Fruit fly (Drosophila melanogaster) whole organism, embryonic: ENCODE data around the gene Nepl14.
A peak's percentile ranks its signal among the peaks of the same experiment; 100 is the strongest.

Source experiments
- ATbp ChIP-seq: fragments of 200-800 bp; sonication (Bioruptor generic); optimal IDR thresholded peaks from 2 replicates; lab custom pipeline; 2017; ENCODE audit warnings: missing biosample characterization, mild to moderate bottlenecking, missing genetic modification characterization, missing genetic modification reagents
- Aef1 ChIP-seq: fragments of 200-800 bp; sonication (Bioruptor generic); IDR thresholded peaks from 3 replicates; pipeline ENCODE4 v1.3.6; 2022; ENCODE audit warnings: missing biosample characterization, missing genetic modification characterization
- B-H2 ChIP-seq: fragments of 200-800 bp; sonication (Bioruptor generic); optimal IDR thresholded peaks from 2 replicates; lab custom pipeline; 2018; ENCODE audit warnings: missing biosample characterization, mild to moderate bottlenecking, missing genetic modification characterization
- Bteb2 ChIP-seq: fragments of 200-800 bp; sonication (Bioruptor generic); optimal IDR thresholded peaks from 2 replicates; lab custom pipeline; 2016; ENCODE audit warnings: missing biosample characterization, missing genetic modification characterization
- CG10274 ChIP-seq: fragments of 200-800 bp; sonication (Bioruptor generic); optimal IDR thresholded peaks from 3 replicates; lab custom pipeline; 2017; ENCODE audit warnings: missing biosample characterization, mild to moderate bottlenecking, missing genetic modification characterization
- CG10462 ChIP-seq: fragments of 200-800 bp; sonication (Bioruptor generic); optimal IDR thresholded peaks from 2 replicates; lab custom pipeline; 2016; ENCODE audit warnings: missing biosample characterization, missing genetic modification characterization
- CG11085 ChIP-seq: fragments of 200-800 bp; sonication (Bioruptor generic); IDR thresholded peaks from 2 replicates; pipeline ENCODE4 v1.3.6; 2022; ENCODE audit warnings: missing biosample characterization, missing genetic modification characterization
- CG11093 ChIP-seq: fragments of 200-800 bp; sonication (Bioruptor generic); IDR thresholded peaks from 3 replicates; pipeline ENCODE4 v1.3.6; 2022; ENCODE audit warnings: missing biosample characterization, missing genetic modification characterization
- CG11695 ChIP-seq: fragments of 200-800 bp; sonication (Bioruptor generic); IDR thresholded peaks from 3 replicates; pipeline ENCODE4 v1.3.6; 2022; ENCODE audit warnings: missing biosample characterization, missing genetic modification characterization
- CG12659 ChIP-seq: fragments of 200-800 bp; sonication (Bioruptor generic); optimal IDR thresholded peaks from 3 replicates; lab custom pipeline; 2017; ENCODE audit warnings: mild to moderate bottlenecking, missing biosample characterization, missing genetic modification reagents, missing genetic modification characterization
- CG14667 ChIP-seq: fragments of 200-800 bp; sonication (Bioruptor generic); IDR thresholded peaks from 2 replicates; pipeline ENCODE4 v1.3.6; 2022; ENCODE audit warnings: missing biosample characterization, missing genetic modification characterization
- CG17829 ChIP-seq: fragments of 200-800 bp; optimal IDR thresholded peaks from 2 replicates; lab custom pipeline; 2019; ENCODE audit warnings: missing biosample characterization, mild to moderate bottlenecking, missing genetic modification characterization, moderate library complexity
- CG34224 ChIP-seq: fragments of 200-800 bp; sonication (Bioruptor generic); IDR thresholded peaks from 3 replicates; pipeline ENCODE4 v1.3.6; 2022; ENCODE audit warnings: missing biosample characterization, missing genetic modification characterization; ENCODE audit not compliant: partially characterized antibody
- CG3726 ChIP-seq: fragments of 200-800 bp; sonication (Bioruptor generic); IDR thresholded peaks from 3 replicates; pipeline ENCODE4, ENCODE4 v1.3.6; 2022; ENCODE audit warnings: missing biosample characterization, missing genetic modification characterization
- CG4282 ChIP-seq: fragments of 200-800 bp; sonication (Bioruptor generic); optimal IDR thresholded peaks from 2 replicates; lab custom pipeline; 2016; ENCODE audit warnings: missing biosample characterization, missing genetic modification characterization
- CG6254 ChIP-seq: fragments of 200-800 bp; sonication (Bioruptor generic); optimal IDR thresholded peaks from 3 replicates; lab custom pipeline; 2017; ENCODE audit warnings: mild to moderate bottlenecking, missing biosample characterization, missing genetic modification reagents, missing genetic modification characterization
- CG6765 ChIP-seq: fragments of 200-800 bp; sonication (Bioruptor generic); optimal IDR thresholded peaks from 3 replicates; lab custom pipeline; 2017; ENCODE audit warnings: missing biosample characterization, mild to moderate bottlenecking, missing genetic modification characterization
- CG6854 ChIP-seq: fragments of 200-800 bp; sonication (Bioruptor generic); optimal IDR thresholded peaks from 3 replicates; lab custom pipeline; 2017; ENCODE audit warnings: missing biosample characterization, mild to moderate bottlenecking, missing genetic modification characterization
- Dfd ChIP-seq, 2 experiments: fragments of >200 bp; optimal IDR thresholded peaks; 2 replicates each; lab custom pipeline; 2017; ENCODE audit warnings: missing biosample characterization in 2 of 2, missing genetic modification characterization in 2 of 2
- Dref ChIP-seq: fragments of 200-800 bp; sonication (Bioruptor generic); IDR thresholded peaks from 2 replicates; pipeline ENCODE4 v1.3.6; 2022; ENCODE audit warnings: missing biosample characterization, missing genetic modification characterization
- Ets65A ChIP-seq: fragments of 200-800 bp; sonication (Bioruptor generic); peaks from one replicate; lab custom pipeline; 2016; ENCODE audit warnings: missing biosample characterization, missing genetic modification characterization
- Fer2 ChIP-seq: fragments of 200-800 bp; sonication (Bioruptor generic); optimal IDR thresholded peaks from 2 replicates; lab custom pipeline; 2018; ENCODE audit warnings: missing biosample characterization, mild to moderate bottlenecking, missing genetic modification characterization, moderate library complexity
- Hmx ChIP-seq: fragments of 200-800 bp; sonication (Bioruptor generic); optimal IDR thresholded peaks from 2 replicates; lab custom pipeline; 2016; ENCODE audit warnings: missing biosample characterization, missing genetic modification characterization
- Nf-YA ChIP-seq: fragments of 200-800 bp; sonication (Bioruptor generic); IDR thresholded peaks from 2 replicates; pipeline ENCODE4 v1.3.6; 2022; ENCODE audit warnings: missing biosample characterization, missing genetic modification characterization
- PHDP ChIP-seq: fragments of 200-800 bp; sonication (Bioruptor generic); optimal IDR thresholded peaks from 3 replicates; lab custom pipeline; 2018; ENCODE audit warnings: missing biosample characterization, mild to moderate bottlenecking, missing genetic modification characterization, moderate library complexity
- Scr ChIP-seq: fragments of 200-800 bp; sonication (Bioruptor generic); IDR thresholded peaks from 2 replicates; pipeline ENCODE4 v1.3.6; 2022; ENCODE audit warnings: missing biosample characterization, missing genetic modification characterization; ENCODE audit not compliant: partially characterized antibody
- Sox100B ChIP-seq: fragments of 200-800 bp; sonication (Bioruptor generic); optimal IDR thresholded peaks from 3 replicates; lab custom pipeline; 2018; ENCODE audit warnings: missing biosample characterization, mild to moderate bottlenecking, missing genetic modification characterization
- Sry-δ ChIP-seq: fragments of 200-800 bp; sonication (Bioruptor generic); optimal IDR thresholded peaks from 2 replicates; lab custom pipeline; 2016; ENCODE audit warnings: missing biosample characterization, missing genetic modification characterization
- Xrp1 ChIP-seq: fragments of 200-800 bp; sonication (Bioruptor generic); IDR thresholded peaks from 2 replicates; pipeline ENCODE4 v1.3.6; 2022; ENCODE audit warnings: missing biosample characterization, missing genetic modification characterization
- ap ChIP-seq: fragments of 200-800 bp; sonication (Bioruptor generic); IDR thresholded peaks from 2 replicates; pipeline ENCODE4 v1.3.6; 2022; ENCODE audit warnings: missing biosample characterization, missing genetic modification characterization
- caup ChIP-seq: fragments of 200-800 bp; sonication (Bioruptor generic); optimal IDR thresholded peaks from 3 replicates; lab custom pipeline; 2017; ENCODE audit warnings: missing biosample characterization, mild to moderate bottlenecking, missing genetic modification characterization, moderate library complexity; ENCODE audit not compliant: severe bottlenecking
- dati ChIP-seq: fragments of 200-800 bp; sonication (Bioruptor generic); IDR thresholded peaks from 2 replicates; pipeline ENCODE4 v1.3.6; 2022; ENCODE audit warnings: missing biosample characterization, missing genetic modification characterization
- disco-r ChIP-seq: fragments of 200-800 bp; sonication (Bioruptor generic); optimal IDR thresholded peaks from 2 replicates; lab custom pipeline; 2016; ENCODE audit warnings: missing biosample characterization, missing genetic modification characterization
- dm ChIP-seq: fragments of 200-800 bp; sonication (Bioruptor generic); optimal IDR thresholded peaks from 3 replicates; lab custom pipeline; 2016; ENCODE audit warnings: missing biosample characterization, missing genetic modification characterization
- gfzf ChIP-seq: fragments of 200-800 bp; sonication (Bioruptor generic); optimal IDR thresholded peaks from 2 replicates; lab custom pipeline; 2016; ENCODE audit warnings: missing biosample characterization, mild to moderate bottlenecking, missing genetic modification characterization, moderate library complexity
- hbn ChIP-seq: fragments of 200-800 bp; sonication (Bioruptor generic); IDR thresholded peaks from 2 replicates; pipeline ENCODE4 v1.3.6; 2022; ENCODE audit warnings: missing biosample characterization, missing genetic modification characterization; ENCODE audit not compliant: partially characterized antibody
- her ChIP-seq: fragments of 200-800 bp; sonication (Bioruptor generic); optimal IDR thresholded peaks from 2 replicates; lab custom pipeline; 2016; ENCODE audit warnings: missing biosample characterization, missing genetic modification characterization
- jigr1 ChIP-seq: fragments of 200-800 bp; sonication (Bioruptor generic); IDR thresholded peaks from 3 replicates; pipeline ENCODE4 v1.3.6; 2022; ENCODE audit warnings: missing biosample characterization, missing genetic modification characterization
- jing ChIP-seq: fragments of 200-800 bp; sonication (Bioruptor generic); optimal IDR thresholded peaks from 2 replicates; lab custom pipeline; 2018; ENCODE audit warnings: missing biosample characterization, mild to moderate bottlenecking, missing genetic modification characterization
- jumu ChIP-seq: fragments of 200-800 bp; sonication (Bioruptor generic); optimal IDR thresholded peaks from 3 replicates; lab custom pipeline; 2016; ENCODE audit warnings: missing biosample characterization, missing genetic modification characterization
- luna ChIP-seq: fragments of 200-800 bp; sonication (Bioruptor generic); optimal IDR thresholded peaks from 2 replicates; lab custom pipeline; 2016; ENCODE audit warnings: missing biosample characterization, missing genetic modification characterization
- mirr ChIP-seq: fragments of 200-800 bp; sonication (Bioruptor generic); optimal IDR thresholded peaks from 3 replicates; lab custom pipeline; 2018; ENCODE audit warnings: missing biosample characterization, mild to moderate bottlenecking, missing genetic modification characterization
- nau ChIP-seq: fragments of 200-800 bp; sonication (Bioruptor generic); optimal IDR thresholded peaks from 3 replicates; lab custom pipeline; 2017; ENCODE audit warnings: missing biosample characterization, mild to moderate bottlenecking, missing genetic modification characterization, missing genetic modification reagents
- odd ChIP-seq: fragments of 200-800 bp; sonication (Bioruptor generic); optimal IDR thresholded peaks from 2 replicates; lab custom pipeline; 2017; ENCODE audit warnings: missing biosample characterization, mild to moderate bottlenecking, missing genetic modification characterization
- pho ChIP-seq: fragments of 200-800 bp; sonication (Bioruptor generic); optimal IDR thresholded peaks from 2 replicates; lab custom pipeline; 2016; ENCODE audit warnings: missing biosample characterization, missing genetic modification characterization
- run ChIP-seq: fragments of 200-800 bp; sonication (Bioruptor generic); optimal IDR thresholded peaks from 3 replicates; lab custom pipeline; 2018; ENCODE audit warnings: missing biosample characterization, mild to moderate bottlenecking, missing genetic modification characterization
- sna ChIP-seq: fragments of 200-800 bp; sonication (Bioruptor generic); IDR thresholded peaks from 2 replicates; pipeline ENCODE4 v1.3.6; 2022; ENCODE audit warnings: missing biosample characterization, missing genetic modification characterization; ENCODE audit not compliant: partially characterized antibody
- tap ChIP-seq: fragments of 200-800 bp; optimal IDR thresholded peaks from 3 replicates; lab custom pipeline; 2019; ENCODE audit warnings: missing biosample characterization, mild to moderate bottlenecking, missing genetic modification characterization, moderate library complexity
- tgo ChIP-seq: fragments of 200-800 bp; sonication (Bioruptor generic); IDR thresholded peaks from 3 replicates; pipeline ENCODE4 v1.3.6; 2022; ENCODE audit warnings: missing biosample characterization, missing genetic modification characterization
- unc-4 ChIP-seq: fragments of 200-800 bp; sonication (Bioruptor generic); IDR thresholded peaks from 2 replicates; pipeline ENCODE4 v1.3.6; 2022; ENCODE audit warnings: missing biosample characterization, missing genetic modification characterization; ENCODE audit not compliant: partially characterized antibody
- vnd ChIP-seq: fragments of 200-800 bp; sonication (Bioruptor generic); IDR thresholded peaks from 3 replicates; pipeline ENCODE4 v1.3.6; 2022; ENCODE audit warnings: missing biosample characterization, missing genetic modification characterization; ENCODE audit not compliant: partially characterized antibody
- zen2 ChIP-seq: fragments of 200-800 bp; sonication (Bioruptor generic); IDR thresholded peaks from 3 replicates; pipeline ENCODE4 v1.3.6; 2022; ENCODE audit warnings: missing biosample characterization, missing genetic modification characterization; ENCODE audit not compliant: partially characterized antibody

The Nepl14 gene

dm6 chr3R:22719607-22719949 lies 43.9 kb downstream of the Nepl14 start (continued):
- no peak for TF ChIP-seq Aef1
- no peak for TF ChIP-seq vnd (GFP tag; lab: Robert Waterston, UW)
- no peak for TF ChIP-seq Scr (GFP tag; lab: Robert Waterston, UW)
- no peak for TF ChIP-seq CG6254 (GFP tag; lab: Kevin White, UChicago)
- no peak for TF ChIP-seq CG4282 (GFP tag; lab: Kevin White, UChicago)
- TF ChIP-seq mirr = no peak
- TF ChIP-seq her (GFP tag; lab: Kevin White, UChicago) = no peak
- no peak for TF ChIP-seq Sox100B (GFP tag; lab: Kevin White, UChicago)
- peak; percentile 22 for TF ChIP-seq jumu
- no peak for TF ChIP-seq CG10274 (GFP tag; lab: Kevin White, UChicago)
- TF ChIP-seq Sry-δ (GFP tag; lab: Kevin White, UChicago) = no peak
- no peak for TF ChIP-seq jing (GFP tag; lab: Kevin White, UChicago)
- TF ChIP-seq Fer2 (tag; lab: Kevin White, UChicago) = no peak
- no peak for TF ChIP-seq CG6854 (GFP tag; lab: Kevin White, UChicago)
- TF ChIP-seq Ets65A (GFP tag; lab: Kevin White, UChicago) = no peak
- TF ChIP-seq tap (tag; lab: Kevin White, UChicago) = peak; percentile 8
- TF ChIP-seq CG6765 = no peak
- TF ChIP-seq jigr1 (GFP tag; lab: Robert Waterston, UW) = no peak
- no peak for TF ChIP-seq odd (GFP tag; lab: Kevin White, UChicago)
- TF ChIP-seq Dref = no peak
- no peak for TF ChIP-seq Dfd (GFP tag; optimal IDR thresholded peaks at IDR 0.05; lab: Kevin White, UChicago)
- no peak for TF ChIP-seq run (tag; lab: Kevin White, UChicago)
- no peak for TF ChIP-seq CG11695 (GFP tag; lab: Robert Waterston, UW)
- no peak for TF ChIP-seq CG14667 (GFP tag; lab: Robert Waterston, UW)
- no peak for TF ChIP-seq dm
- no peak for TF ChIP-seq nau (GFP tag; lab: Kevin White, UChicago)
- peak; percentile 60 for TF ChIP-seq Xrp1 (GFP tag; lab: Robert Waterston, UW)
- TF ChIP-seq Hmx (GFP tag; lab: Kevin White, UChicago) = no peak
- no peak for TF ChIP-seq gfzf (GFP tag; lab: Kevin White, UChicago)
- TF ChIP-seq unc-4 (GFP tag; lab: Robert Waterston, UW) = no peak
- TF ChIP-seq Bteb2 = no peak
- TF ChIP-seq CG12659 (GFP tag; lab: Kevin White, UChicago) = no peak
- TF ChIP-seq pho (GFP tag; lab: Kevin White, UChicago) = no peak
- TF ChIP-seq disco-r (GFP tag; lab: Kevin White, UChicago) = no peak
- TF ChIP-seq CG10462 (GFP tag; lab: Kevin White, UChicago) = no peak
- peak; percentile 16 for TF ChIP-seq ATbp (GFP tag; lab: Kevin White, UChicago)
- TF ChIP-seq caup (GFP tag; lab: Kevin White, UChicago) = no peak
- TF ChIP-seq CG3726 (GFP tag; lab: Robert Waterston, UW) = no peak
- no peak for TF ChIP-seq luna (GFP tag; lab: Kevin White, UChicago)
- TF ChIP-seq dati (GFP tag; lab: Robert Waterston, UW) = no peak
- TF ChIP-seq PHDP (tag; lab: Kevin White, UChicago) = no peak
- no peak for TF ChIP-seq CG34224 (GFP tag; lab: Robert Waterston, UW)
- no peak for TF ChIP-seq B-H2 (GFP tag; lab: Kevin White, UChicago)
- no peak for TF ChIP-seq tgo (GFP tag; lab: Robert Waterston, UW)
- TF ChIP-seq CG11093 (GFP tag; lab: Robert Waterston, UW) = no peak
- no peak for TF ChIP-seq ap (GFP tag; lab: Robert Waterston, UW)
- TF ChIP-seq CG11085 (GFP tag; lab: Robert Waterston, UW) = no peak
- TF ChIP-seq Nf-YA (GFP tag; lab: Robert Waterston, UW) = no peak
- no peak for TF ChIP-seq zen2 (GFP tag; lab: Robert Waterston, UW)
- TF ChIP-seq hbn (GFP tag; lab: Robert Waterston, UW) = no peak
- no peak for TF ChIP-seq sna (GFP tag; lab: Robert Waterston, UW)
- TF ChIP-seq CG17829 (tag; lab: Kevin White, UChicago) = peak; percentile 47
